Fruit fly (Drosophila melanogaster) Kc167 (cell line): ENCODE results near the gene sesB.

Experiments used
- Myc ChIP-seq: fragments of >200 bp; optimal IDR thresholded peaks from 2 replicates; lab custom pipeline; 2017; ENCODE audit warnings: missing external identifiers
- Sin3A ChIP-seq: fragments of >200 bp; optimal IDR thresholded peaks from 2 replicates; lab custom pipeline; 2018; ENCODE audit warnings: missing external identifiers
- h ChIP-seq: fragments of >200 bp; optimal IDR thresholded peaks from 3 replicates; lab custom pipeline; 2018; ENCODE audit warnings: missing external identifiers
- insv ChIP-seq: fragments of >200 bp; optimal IDR thresholded peaks from 3 replicates; lab custom pipeline; 2018; ENCODE audit warnings: missing external identifiers
- psq ChIP-seq: fragments of >200 bp; optimal IDR thresholded peaks from 2 replicates; lab custom pipeline; 2017; ENCODE audit warnings: missing external identifiers
- ttk ChIP-seq: sonication (Bioruptor generic); optimal IDR thresholded peaks from 2 replicates; lab custom pipeline; 2017; ENCODE audit warnings: missing external identifiers

- TF ChIP-seq h (lab: Kevin White, UChicago) (no peak), psq (lab: Kevin White, UChicago) (no peak), insv (lab: Kevin White, UChicago) (no peak), Myc (lab: Kevin White, UChicago) (no peak), Sin3A (lab: Kevin White, UChicago) (no peak), ttk (lab: Kevin White, UChicago) (no peak)
These were observed 53.9 kb downstream of the sesB start for dm6 chrX:10732733-10733455.
